Worm (Caenorhabditis elegans) whole organism, young adult: ENCODE measurements around the gene irld-62.
"Not testable (repeated sequence)": the region's sequence is repeated elsewhere in the genome, so short reads cannot be mapped to it uniquely, and the experiment has no call there.

Experiments
- ama-1 ChIP-seq, 3 experiments: fragments of 150-350 bp in 1 of 3; sonication (generic microtip) in 2 of 3; optimal IDR thresholded peaks; 2 replicates each; lab custom pipeline; 2014 to 2018; ENCODE audit warnings: missing biosample characterization in 2 of 3, missing genetic modification characterization in 2 of 3, missing genetic modification reagents in 2 of 3
- ceh-79 ChIP-seq: sonication (generic microtip); optimal IDR thresholded peaks from 2 replicates; lab custom pipeline; 2017; ENCODE audit warnings: mild to moderate bottlenecking, missing genetic modification characterization, missing compliant biosample characterization
- dox-1 ChIP-seq: fragments of 200-800 bp; sonication (Bioruptor generic); IDR thresholded peaks from 2 replicates; pipeline ENCODE4 v1.3.6; 2022; ENCODE audit warnings: missing genetic modification reagents, missing genetic modification characterization, missing compliant biosample characterization
- ets-4 ChIP-seq: fragments of 200-800 bp; sonication (Bioruptor generic); optimal IDR thresholded peaks from 2 replicates; lab custom pipeline; 2018; ENCODE audit warnings: mild to moderate bottlenecking, missing genetic modification characterization, missing compliant biosample characterization
- hmg-1.2 ChIP-seq: fragments of 200-800 bp; sonication (Bioruptor generic); IDR thresholded peaks from 2 replicates; pipeline ENCODE4 v1.3.6; 2022; ENCODE audit warnings: missing genetic modification reagents, missing genetic modification characterization, missing compliant biosample characterization
- lsl-1 ChIP-seq: fragments of 200-800 bp; sonication (Bioruptor generic); optimal IDR thresholded peaks from 2 replicates; lab custom pipeline; 2018; ENCODE audit warnings: mild to moderate bottlenecking, missing genetic modification characterization, moderate library complexity, missing compliant biosample characterization
- snpc-1.1 ChIP-seq: sonication (generic microtip); optimal IDR thresholded peaks from 2 replicates; lab custom pipeline; 2017; ENCODE audit warnings: missing genetic modification characterization, mild to moderate bottlenecking, missing compliant biosample characterization, antibody characterized with exemption, moderate library complexity, missing genotype, missing genetic modification reagents; ENCODE audit not compliant: insufficient read depth
- snpc-4 ChIP-seq, 5 experiments: fragments of 150-350 bp in 1 of 5; sonication (generic microtip) in 4 of 5; optimal IDR thresholded peaks; 2 replicates each; lab custom pipeline; 2014 to 2018; ENCODE audit warnings: missing genetic modification characterization in 5 of 5, missing biosample characterization in 3 of 5, antibody characterized with exemption in 2 of 5, mild to moderate bottlenecking in 2 of 5, missing compliant biosample characterization in 2 of 5, missing genotype in 2 of 5, moderate library complexity in 2 of 5, missing genetic modification reagents in 1 of 5
- unc-62 ChIP-seq: fragments of 150-350 bp; optimal IDR thresholded peaks from 2 replicates; lab custom pipeline; 2014; ENCODE audit warnings: missing biosample characterization, missing genetic modification reagents, missing genetic modification characterization

DNA sequence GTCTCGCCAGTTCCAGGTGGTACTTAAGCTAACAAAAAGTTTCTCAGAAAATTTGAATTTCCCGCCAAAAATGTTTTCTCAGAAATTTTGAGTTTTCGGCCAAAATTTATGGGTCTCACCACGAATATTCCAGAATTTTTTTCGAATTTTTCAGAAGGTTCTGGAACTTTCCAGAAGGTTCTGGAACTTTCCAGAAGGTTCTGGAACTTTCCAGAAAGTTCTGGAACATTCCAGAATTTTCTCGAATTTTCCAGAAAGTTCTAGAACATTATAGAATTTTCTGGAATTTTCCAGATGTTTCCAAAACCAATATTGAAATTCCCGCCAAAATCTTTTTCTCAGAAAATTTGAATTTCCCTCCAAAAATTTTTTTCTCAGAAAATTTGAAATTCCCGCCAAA, 15.4 kb upstream of the irld-62 start:
- peak; percentile 77 for TF ChIP-seq dox-1 (GFP tag; lab: Robert Waterston, UW)
- TF ChIP-seq snpc-1.1; ceh-79 (tag; lab: Kevin White, UChicago); lsl-1 (GFP tag; lab: Kevin White, UChicago); ama-1 (optimal IDR thresholded peaks at IDR 0.05; lab: Kevin White, UChicago); ama-1 (GFP tag; optimal IDR thresholded peaks at IDR 0.05; lab: Kevin White, UChicago); ets-4 (GFP tag; lab: Kevin White, UChicago); snpc-4 (GFP tag; optimal IDR thresholded peaks at IDR 0.05; lab: Kevin White, UChicago); snpc-4 (tag; optimal IDR thresholded peaks at IDR 0.05; lab: Kevin White, UChicago); unc-62; hmg-1.2 (GFP tag; lab: Robert Waterston, UW): not testable (repeated sequence)
